Fruit fly (Drosophila melanogaster): ENCODE data around the gene Acbp5.

The Acbp5 gene

DNA sequence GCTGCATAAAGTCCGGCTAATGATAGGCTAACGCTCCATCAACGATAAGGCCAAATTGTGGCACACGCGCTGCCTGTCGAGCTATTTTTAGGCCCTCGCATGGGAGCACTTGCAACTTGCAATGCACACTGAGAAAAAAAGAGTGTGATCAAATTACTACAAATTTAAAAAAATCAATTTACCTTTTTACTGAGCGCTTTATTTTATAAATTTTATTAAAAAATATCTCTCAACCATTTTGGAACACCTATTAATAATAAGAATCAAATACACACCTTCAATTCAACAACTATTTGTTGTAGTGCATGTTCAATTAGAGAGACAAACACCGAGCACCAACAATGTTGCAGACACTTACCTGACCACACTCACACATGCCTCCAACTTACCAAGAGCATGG, 22.9 kb downstream of the Acbp5 start (continued):
- TF ChIP-seq Lpt (GFP tag; optimal IDR thresholded peaks at IDR 0.05) (peak; percentile 82), CG10631 (GFP tag; optimal IDR thresholded peaks at IDR 0.05) (no peak), CG1621 (tag; optimal IDR thresholded peaks at IDR 0.05) (no peak), vri (GFP tag; optimal IDR thresholded peaks at IDR 0.05) (no peak), CG6276 (GFP tag; optimal IDR thresholded peaks at IDR 0.05) (peak; percentile 55), Blimp-1 (GFP tag; optimal IDR thresholded peaks at IDR 0.05) (no peak), OdsH (GFP tag; optimal IDR thresholded peaks at IDR 0.05) (no peak), Met (GFP tag; optimal IDR thresholded peaks at IDR 0.05) (no peak), CG10669 (GFP tag; optimal IDR thresholded peaks at IDR 0.05) (no peak)

DNA sequence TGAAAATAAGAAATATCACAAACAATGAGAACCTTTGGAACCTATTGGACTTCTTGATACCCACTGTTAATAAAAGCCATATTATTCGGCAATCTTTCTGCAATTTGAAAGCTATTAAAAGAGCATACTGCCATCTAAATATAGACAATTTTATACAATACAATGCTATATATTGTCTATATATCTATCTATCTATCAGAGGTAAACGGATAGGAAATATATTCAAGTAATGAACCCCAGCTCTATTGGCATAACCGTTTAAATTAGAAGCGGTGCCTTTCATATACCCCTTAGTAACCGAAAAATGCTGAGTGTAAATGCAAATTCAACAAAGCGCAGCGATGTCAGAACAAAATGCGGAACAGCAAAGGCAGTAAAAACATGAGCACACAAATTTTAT, 24.6 kb downstream of the Acbp5 start:
- TF ChIP-seq CG11902 (GFP tag; optimal IDR thresholded peaks at IDR 0.05) = peak; percentile 34
- TF ChIP-seq CG6163 (GFP tag; IDR thresholded peaks at IDR 0.05) = no peak
- peak; percentile 5 for TF ChIP-seq CG3919 (GFP tag; optimal IDR thresholded peaks at IDR 0.05)
- no peak for TF ChIP-seq achi (GFP tag; optimal IDR thresholded peaks at IDR 0.05)
- TF ChIP-seq svp (GFP tag) = peak; percentile 91
- no peak for TF ChIP-seq spab (GFP tag; optimal IDR thresholded peaks at IDR 0.05)
- no peak for TF ChIP-seq eg (GFP tag; IDR thresholded peaks at IDR 0.05)
- TF ChIP-seq CG16779 (tag; optimal IDR thresholded peaks at IDR 0.05) = no peak
- peak; percentile 73 for TF ChIP-seq Hr39 (GFP tag; optimal IDR thresholded peaks at IDR 0.05)
- TF ChIP-seq Eip75B (GFP tag; optimal IDR thresholded peaks at IDR 0.05) = no peak
- peak; percentile 32 for TF ChIP-seq pdm3 (GFP tag; optimal IDR thresholded peaks at IDR 0.05)
- TF ChIP-seq vri (GFP tag; optimal IDR thresholded peaks at IDR 0.05) = no peak
- TF ChIP-seq CG34406 (GFP tag; optimal IDR thresholded peaks at IDR 0.05) = peak; percentile 48
- no peak for TF ChIP-seq Lpt (GFP tag; optimal IDR thresholded peaks at IDR 0.05)
- TF ChIP-seq dsx (GFP tag; optimal IDR thresholded peaks at IDR 0.05; ENCODE audit: poor library complexity, severe bottlenecking) = no peak
- TF ChIP-seq CG6792 (GFP tag; optimal IDR thresholded peaks at IDR 0.05) = no peak
- TF ChIP-seq Ets21C (GFP tag; optimal IDR thresholded peaks at IDR 0.05) = peak; percentile 50
- TF ChIP-seq CG7368 (GFP tag; optimal IDR thresholded peaks at IDR 0.05) = no peak
- no peak for TF ChIP-seq CG8319 (GFP tag; optimal IDR thresholded peaks at IDR 0.05)
- no peak for TF ChIP-seq CG6854 (GFP tag; optimal IDR thresholded peaks at IDR 0.05)
- peak; percentile 71 for TF ChIP-seq Sox102F (GFP tag; optimal IDR thresholded peaks at IDR 0.05)
- no peak for TF ChIP-seq CG4318 (GFP tag; optimal IDR thresholded peaks at IDR 0.05)
- peak; percentile 27 for TF ChIP-seq Sox14 (GFP tag; optimal IDR thresholded peaks at IDR 0.05)
- no peak for TF ChIP-seq CG1621 (tag; optimal IDR thresholded peaks at IDR 0.05)
- TF ChIP-seq cyc (GFP tag; optimal IDR thresholded peaks at IDR 0.05) = peak; percentile 69
- TF ChIP-seq fkh (GFP tag; optimal IDR thresholded peaks at IDR 0.05) = no peak
- no peak for TF ChIP-seq CG10669 (GFP tag; optimal IDR thresholded peaks at IDR 0.05)
- TF ChIP-seq Blimp-1 (GFP tag; optimal IDR thresholded peaks at IDR 0.05) = no peak
- TF ChIP-seq Eip78C (GFP tag) = peak; percentile 69
- TF ChIP-seq CG31627 (GFP tag; optimal IDR thresholded peaks at IDR 0.05) = peak; percentile 80
- TF ChIP-seq fd85E (GFP tag; optimal IDR thresholded peaks at IDR 0.05) = no peak
- no peak for TF ChIP-seq CG15336 (GFP tag; IDR thresholded peaks at IDR 0.05)
- TF ChIP-seq CG6276 (GFP tag; optimal IDR thresholded peaks at IDR 0.05) = no peak
- peak; percentile 29 for TF ChIP-seq Sox15 (GFP tag; optimal IDR thresholded peaks at IDR 0.05)
- no peak for TF ChIP-seq CG11294 (GFP tag; IDR thresholded peaks at IDR 0.05)
- TF ChIP-seq Hr4 (GFP tag; optimal IDR thresholded peaks at IDR 0.05) = no peak
- TF ChIP-seq CG10631 (GFP tag; optimal IDR thresholded peaks at IDR 0.05) = no peak
- TF ChIP-seq CG6808 (GFP tag; optimal IDR thresholded peaks at IDR 0.05) = no peak
- peak; percentile 77 for TF ChIP-seq Met (GFP tag; optimal IDR thresholded peaks at IDR 0.05)
- TF ChIP-seq Ets96B (tag; optimal IDR thresholded peaks at IDR 0.05) = no peak
- peak; percentile 39 for TF ChIP-seq lz (GFP tag; optimal IDR thresholded peaks at IDR 0.05)
- peak; percentile 62 for TF ChIP-seq esn (GFP tag; optimal IDR thresholded peaks at IDR 0.05)
- TF ChIP-seq net (GFP tag; optimal IDR thresholded peaks at IDR 0.05) = no peak
- TF ChIP-seq CG32006 (GFP tag; optimal IDR thresholded peaks at IDR 0.05) = no peak
- TF ChIP-seq Eip93F (GFP tag; optimal IDR thresholded peaks at IDR 0.05) = no peak
- TF ChIP-seq topi (GFP tag; optimal IDR thresholded peaks at IDR 0.05) = peak; percentile 81
- TF ChIP-seq acj6 (GFP tag; optimal IDR thresholded peaks at IDR 0.05) = peak; percentile 32
- peak; percentile 69 for TF ChIP-seq Smox (GFP tag; optimal IDR thresholded peaks at IDR 0.05)
- TF ChIP-seq OdsH (GFP tag; optimal IDR thresholded peaks at IDR 0.05) = peak; percentile 27

Measured in whole organism, prepupa.